Fruit fly (Drosophila melanogaster) whole organism, embryonic: ENCODE results near the gene Tg.

ENCODE experiments used
- Ada2b ChIP-seq: fragments of 200-800 bp; sonication (Bioruptor generic); IDR thresholded peaks from 2 replicates; pipeline ENCODE4 v1.3.6; 2022; ENCODE audit warnings: missing biosample characterization, missing genetic modification characterization
- CG10462 ChIP-seq: fragments of 200-800 bp; sonication (Bioruptor generic); optimal IDR thresholded peaks from 2 replicates; lab custom pipeline; 2016; ENCODE audit warnings: missing biosample characterization, missing genetic modification characterization
- CG10543 ChIP-seq: fragments of 200-800 bp; sonication (Bioruptor generic); optimal IDR thresholded peaks from 3 replicates; lab custom pipeline; 2017; ENCODE audit warnings: missing biosample characterization, mild to moderate bottlenecking, missing genetic modification characterization, moderate library complexity
- CG12299 ChIP-seq: fragments of 200-800 bp; sonication (Bioruptor generic); optimal IDR thresholded peaks from 2 replicates; lab custom pipeline; 2018; ENCODE audit warnings: missing biosample characterization, mild to moderate bottlenecking, missing genetic modification characterization
- CG12942 ChIP-seq: fragments of 200-800 bp; sonication (Bioruptor generic); optimal IDR thresholded peaks from 3 replicates; lab custom pipeline; 2016; ENCODE audit warnings: missing biosample characterization, missing genetic modification characterization
- CG15011 ChIP-seq: fragments of 200-800 bp; sonication (Bioruptor generic); optimal IDR thresholded peaks from 3 replicates; lab custom pipeline; 2018; ENCODE audit warnings: missing biosample characterization, mild to moderate bottlenecking, missing genetic modification characterization
- CG1603 ChIP-seq: fragments of 200-800 bp; sonication (Bioruptor generic); optimal IDR thresholded peaks from 2 replicates; lab custom pipeline; 2019; ENCODE audit warnings: missing biosample characterization, mild to moderate bottlenecking, missing genetic modification characterization, moderate library complexity
- CG16779 ChIP-seq: fragments of 200-800 bp; sonication (Bioruptor generic); IDR thresholded peaks from 2 replicates; pipeline ENCODE4 v1.3.6; 2022; ENCODE audit warnings: missing biosample characterization, missing genetic modification characterization
- CG33213 ChIP-seq: fragments of 200-800 bp; sonication (Bioruptor generic); optimal IDR thresholded peaks from 3 replicates; lab custom pipeline; 2016; ENCODE audit warnings: missing biosample characterization, missing genetic modification characterization
- CG34224 ChIP-seq: fragments of 200-800 bp; sonication (Bioruptor generic); IDR thresholded peaks from 3 replicates; pipeline ENCODE4 v1.3.6; 2022; ENCODE audit warnings: missing biosample characterization, missing genetic modification characterization; ENCODE audit not compliant: partially characterized antibody
- CG3726 ChIP-seq: fragments of 200-800 bp; sonication (Bioruptor generic); IDR thresholded peaks from 3 replicates; pipeline ENCODE4, ENCODE4 v1.3.6; 2022; ENCODE audit warnings: missing biosample characterization, missing genetic modification characterization
- CG6791 ChIP-seq: fragments of 200-800 bp; sonication (Bioruptor generic); IDR thresholded peaks from 3 replicates; pipeline ENCODE4 v1.3.6; 2022; ENCODE audit warnings: missing biosample characterization, missing genetic modification characterization; ENCODE audit not compliant: partially characterized antibody
- CG7357 ChIP-seq: fragments of 200-800 bp; sonication (Bioruptor generic); IDR thresholded peaks from 3 replicates; pipeline ENCODE4 v1.3.6; 2022; ENCODE audit warnings: missing biosample characterization, missing genetic modification characterization
- CG9609 ChIP-seq: fragments of 200-800 bp; sonication (Bioruptor generic); optimal IDR thresholded peaks from 3 replicates; lab custom pipeline; 2016; ENCODE audit warnings: missing biosample characterization, missing genetic modification characterization
- D ChIP-seq, 2 experiments: fragments of 200-800 bp in 1 of 2; fragments of >200 bp in 1 of 2; sonication (Bioruptor generic) in 1 of 2; optimal IDR thresholded peaks; 2 replicates in 1 of 2; 3 replicates in 1 of 2; lab custom pipeline; 2017; ENCODE audit warnings: mild to moderate bottlenecking in 1 of 2, missing biosample characterization in 1 of 2, missing genetic modification characterization in 1 of 2, missing genetic modification reagents in 1 of 2
- D19A ChIP-seq: fragments of 200-800 bp; optimal IDR thresholded peaks from 3 replicates; lab custom pipeline; 2019; ENCODE audit warnings: missing biosample characterization, mild to moderate bottlenecking, missing genetic modification characterization, moderate library complexity
- Dbx ChIP-seq: fragments of 200-800 bp; sonication (Bioruptor generic); IDR thresholded peaks from 3 replicates; pipeline ENCODE4 v1.3.6; 2022; ENCODE audit warnings: missing biosample characterization, missing genetic modification characterization
- Deaf1 ChIP-seq: fragments of 200-800 bp; optimal IDR thresholded peaks from 3 replicates; lab custom pipeline; 2019; ENCODE audit warnings: missing biosample characterization, mild to moderate bottlenecking, missing genetic modification characterization, moderate library complexity
- Dip3 ChIP-seq: fragments of 200-800 bp; sonication (Bioruptor generic); optimal IDR thresholded peaks from 3 replicates; lab custom pipeline; 2016; ENCODE audit warnings: missing biosample characterization, missing genetic modification characterization
- Dll ChIP-seq: fragments of 200-800 bp; sonication (Bioruptor generic); IDR thresholded peaks from 4 replicates; pipeline ENCODE4 v1.3.6; 2022; ENCODE audit warnings: missing biosample characterization, missing genetic modification characterization; ENCODE audit not compliant: partially characterized antibody
- E2f1 ChIP-seq: fragments of 200-800 bp; sonication (Bioruptor generic); IDR thresholded peaks from 2 replicates; pipeline ENCODE4 v1.3.6; 2022; ENCODE audit warnings: missing biosample characterization, missing genetic modification characterization
- Ets65A ChIP-seq: fragments of 200-800 bp; sonication (Bioruptor generic); peaks from one replicate; lab custom pipeline; 2016; ENCODE audit warnings: missing biosample characterization, missing genetic modification characterization
- H2.0 ChIP-seq: fragments of 200-800 bp; sonication (Bioruptor generic); IDR thresholded peaks from 2 replicates; pipeline ENCODE4 v1.3.6; 2022; ENCODE audit warnings: missing biosample characterization, missing genetic modification characterization
- Jarid2 ChIP-seq: fragments of 200-800 bp; sonication (Bioruptor generic); optimal IDR thresholded peaks from 3 replicates; lab custom pipeline; 2017; ENCODE audit warnings: mild to moderate bottlenecking, missing biosample characterization, missing genetic modification reagents, missing genetic modification characterization
- Rfx ChIP-seq: fragments of 200-800 bp; sonication (Bioruptor generic); IDR thresholded peaks from 2 replicates; pipeline ENCODE4 v1.3.6; 2022; ENCODE audit warnings: missing biosample characterization, missing genetic modification characterization
- Six4 ChIP-seq: fragments of 200-800 bp; sonication (Bioruptor generic); optimal IDR thresholded peaks from 2 replicates; lab custom pipeline; 2016; ENCODE audit warnings: missing biosample characterization, missing genetic modification characterization
- Trl ChIP-seq, 3 experiments: fragments of >200 bp in 2 of 3; fragments of 200-800 bp in 1 of 3; sonication (Bioruptor generic) in 1 of 3; optimal IDR thresholded peaks; 2 replicates in 1 of 3; 3 replicates in 2 of 3; lab custom pipeline; 2016 to 2017; ENCODE audit warnings: missing biosample characterization in 1 of 3, missing genetic modification characterization in 1 of 3
- ci ChIP-seq: fragments of 200-800 bp; sonication (Bioruptor generic); IDR thresholded peaks from 3 replicates; pipeline ENCODE4 v1.3.6; 2022; ENCODE audit warnings: missing biosample characterization, missing genetic modification characterization
- disco-r ChIP-seq: fragments of 200-800 bp; sonication (Bioruptor generic); optimal IDR thresholded peaks from 2 replicates; lab custom pipeline; 2016; ENCODE audit warnings: missing biosample characterization, missing genetic modification characterization
- dm ChIP-seq: fragments of 200-800 bp; sonication (Bioruptor generic); optimal IDR thresholded peaks from 3 replicates; lab custom pipeline; 2016; ENCODE audit warnings: missing biosample characterization, missing genetic modification characterization
- exex ChIP-seq: fragments of 200-800 bp; sonication (Bioruptor generic); optimal IDR thresholded peaks from 4 replicates; lab custom pipeline; 2018; ENCODE audit warnings: missing biosample characterization, mild to moderate bottlenecking, missing genetic modification characterization, moderate library complexity
- eyg ChIP-seq: fragments of 200-800 bp; sonication (Bioruptor generic); optimal IDR thresholded peaks from 3 replicates; lab custom pipeline; 2016; ENCODE audit warnings: missing biosample characterization, missing genetic modification characterization
- gcm ChIP-seq: fragments of 200-800 bp; sonication (Bioruptor generic); optimal IDR thresholded peaks from 2 replicates; lab custom pipeline; 2019; ENCODE audit warnings: missing biosample characterization, mild to moderate bottlenecking, missing genetic modification characterization, moderate library complexity
- grau ChIP-seq: fragments of 200-800 bp; optimal IDR thresholded peaks from 3 replicates; lab custom pipeline; 2019; ENCODE audit warnings: missing biosample characterization, mild to moderate bottlenecking, missing genetic modification characterization, moderate library complexity
- gsb ChIP-seq: fragments of 200-800 bp; sonication (Bioruptor generic); IDR thresholded peaks from 2 replicates; pipeline ENCODE4 v1.3.6; 2022; ENCODE audit warnings: missing biosample characterization, missing genetic modification characterization
- hbn ChIP-seq: fragments of 200-800 bp; sonication (Bioruptor generic); IDR thresholded peaks from 2 replicates; pipeline ENCODE4 v1.3.6; 2022; ENCODE audit warnings: missing biosample characterization, missing genetic modification characterization; ENCODE audit not compliant: partially characterized antibody
- hth ChIP-seq: fragments of >200 bp; optimal IDR thresholded peaks from 2 replicates; lab custom pipeline; 2017; ENCODE audit warnings: inconsistent platforms
- knrl ChIP-seq: fragments of 200-800 bp; sonication (Bioruptor generic); IDR thresholded peaks from 3 replicates; pipeline ENCODE4 v1.3.6; 2022; ENCODE audit warnings: missing biosample characterization, missing genetic modification characterization; ENCODE audit not compliant: partially characterized antibody
- lab ChIP-seq: fragments of 200-800 bp; sonication (Bioruptor generic); optimal IDR thresholded peaks from 3 replicates; lab custom pipeline; 2017; ENCODE audit warnings: missing biosample characterization, missing genetic modification characterization, mild to moderate bottlenecking, moderate library complexity, missing genetic modification reagents
- lmd ChIP-seq: fragments of 200-800 bp; sonication (Bioruptor generic); IDR thresholded peaks from 2 replicates; pipeline ENCODE4 v1.3.6; 2022; ENCODE audit warnings: missing biosample characterization, missing genetic modification characterization
- nom ChIP-seq: fragments of 200-800 bp; sonication (Bioruptor generic); optimal IDR thresholded peaks from 2 replicates; lab custom pipeline; 2017; ENCODE audit warnings: missing biosample characterization, missing genetic modification characterization, mild to moderate bottlenecking, moderate library complexity, missing genetic modification reagents
- pros ChIP-seq: fragments of 200-800 bp; sonication (Bioruptor generic); optimal IDR thresholded peaks from 3 replicates; lab custom pipeline; 2019; ENCODE audit warnings: missing biosample characterization, mild to moderate bottlenecking, missing genetic modification characterization, moderate library complexity
- sd ChIP-seq: fragments of 200-800 bp; sonication (Bioruptor generic); optimal IDR thresholded peaks from 3 replicates; lab custom pipeline; 2018; ENCODE audit warnings: missing biosample characterization, mild to moderate bottlenecking, missing genetic modification characterization, moderate library complexity
- sens ChIP-seq: fragments of 200-800 bp; sonication (Bioruptor generic); peaks from one replicate; lab custom pipeline; 2016; ENCODE audit warnings: missing biosample characterization, missing genetic modification characterization
- sim ChIP-seq: fragments of 200-800 bp; sonication (Bioruptor generic); IDR thresholded peaks from 2 replicates; pipeline ENCODE4 v1.3.6; 2022; ENCODE audit warnings: missing biosample characterization, missing genetic modification characterization
- so ChIP-seq: fragments of 200-800 bp; sonication (Bioruptor generic); IDR thresholded peaks from 3 replicates; pipeline ENCODE4 v1.3.6; 2022; ENCODE audit warnings: missing biosample characterization, missing genetic modification characterization
- sob ChIP-seq: fragments of 200-800 bp; sonication (Bioruptor generic); IDR thresholded peaks from 2 replicates; pipeline ENCODE4 v1.3.6; 2022; ENCODE audit warnings: missing biosample characterization, missing genetic modification characterization
- trem ChIP-seq: fragments of 200-800 bp; optimal IDR thresholded peaks from 3 replicates; lab custom pipeline; 2019; ENCODE audit warnings: missing biosample characterization, mild to moderate bottlenecking, missing genetic modification characterization, moderate library complexity

The Tg gene

DNA sequence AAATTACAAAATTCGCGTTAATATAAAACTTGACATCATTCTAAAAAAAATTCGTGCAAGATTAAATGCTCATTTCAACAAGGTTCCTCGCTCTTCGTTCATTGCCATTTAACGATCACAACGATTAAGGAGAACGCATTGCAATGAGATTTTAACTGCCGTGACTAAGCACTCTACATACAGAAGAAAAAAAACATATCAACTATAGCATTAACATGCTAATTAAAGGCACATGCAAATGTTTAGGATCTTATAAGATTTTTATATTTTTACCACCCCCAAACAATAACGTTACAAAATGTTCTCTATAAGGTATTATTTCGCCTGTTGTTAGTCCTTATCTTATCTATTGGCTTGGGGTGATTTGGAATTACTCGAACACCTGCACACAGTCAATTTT is 20.5 kb upstream of the Tg start:
- peak; percentile 56 for TF ChIP-seq sens
- no peak for TF ChIP-seq Dll (GFP tag; lab: Robert Waterston, UW)

DNA sequence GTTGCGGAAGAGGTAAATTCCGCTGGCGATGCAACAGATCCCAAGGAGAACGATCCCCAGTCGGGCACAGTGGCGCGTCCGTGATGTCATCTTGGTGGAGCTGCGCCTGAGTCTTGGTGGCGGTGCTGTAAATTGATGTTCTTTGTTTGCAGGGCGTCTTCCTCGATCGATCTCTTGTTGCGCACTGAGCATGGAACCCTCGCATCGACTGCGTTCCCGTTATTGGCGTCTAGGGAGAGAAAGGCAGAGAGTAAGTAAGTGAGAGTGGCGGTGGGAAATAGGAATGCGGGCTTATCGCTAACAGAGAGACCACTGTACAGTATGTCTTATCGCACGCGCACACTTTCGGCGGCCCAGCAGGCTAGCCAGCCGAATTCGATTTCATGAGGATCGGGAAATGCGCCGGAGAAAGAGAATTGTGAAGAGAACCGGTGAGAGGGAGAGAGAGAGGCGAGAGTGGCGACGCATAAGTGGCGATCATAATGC is 19.8 kb upstream of the Tg start:
- TF ChIP-seq CG10543 (GFP tag; lab: Kevin White, UChicago) (peak; percentile 11), CG3726 (no peak), Jarid2 (peak; percentile 73), ci (GFP tag; lab: Robert Waterston, UW) (peak; percentile 40; the same call in 2 of the 3 replicates), knrl (GFP tag; lab: Robert Waterston, UW) (no peak), CG12299 (tag; lab: Kevin White, UChicago) (no peak), Ets65A (GFP tag; lab: Kevin White, UChicago) (peak; percentile 90), grau (tag; lab: Kevin White, UChicago) (peak; percentile 97), sim (GFP tag; lab: Robert Waterston, UW) (no peak), gcm (GFP tag; lab: Kevin White, UChicago) (peak; percentile 89), lmd (GFP tag; lab: Robert Waterston, UW) (no peak), Ada2b (no peak), disco-r (GFP tag; lab: Kevin White, UChicago) (no peak), CG34224 (GFP tag; lab: Robert Waterston, UW) (peak; percentile 32; the same call in 1 of the 3 replicates), sd (peak; percentile 96), so (0 out of 3 replicates have a peak, but pooled peaks have one; percentile 38), CG10462 (GFP tag; lab: Kevin White, UChicago) (peak; percentile 69), CG15011 (GFP tag; lab: Kevin White, UChicago) (no peak), hbn (GFP tag; lab: Robert Waterston, UW) (peak; percentile 25; the same call in 1 of the 2 replicates), sob (GFP tag; lab: Robert Waterston, UW) (0 out of 2 replicates have a peak, but pooled peaks have one; percentile 17), nom (GFP tag; lab: Kevin White, UChicago) (peak; percentile 22), H2.0 (GFP tag; lab: Robert Waterston, UW) (0 out of 2 replicates have a peak, but pooled peaks have one; percentile 15), E2f1 (GFP tag; lab: Robert Waterston, UW) (no peak), Rfx (GFP tag; lab: Robert Waterston, UW) (0 out of 2 replicates have a peak, but pooled peaks have one; percentile 30), exex (tag; lab: Kevin White, UChicago) (peak; percentile 36), Trl (optimal IDR thresholded peaks at IDR 0.05; lab: Kevin White, UChicago) (peak; percentile 85 to 87), Trl (GFP tag; optimal IDR thresholded peaks at IDR 0.05; lab: Kevin White, UChicago) (peak; percentile 0), pros (GFP tag; lab: Kevin White, UChicago) (peak; percentile 55), CG6791 (GFP tag; lab: Robert Waterston, UW) (peak; percentile 46; the same call in 2 of the 3 replicates), hth (lab: Kevin White, UChicago) (no peak), trem (tag; lab: Kevin White, UChicago) (peak; percentile 33), eyg (GFP tag; lab: Kevin White, UChicago) (no peak), gsb (GFP tag; lab: Robert Waterston, UW) (no peak), D (optimal IDR thresholded peaks at IDR 0.05; lab: Kevin White, UChicago) (peak; percentile 61), D (GFP tag; optimal IDR thresholded peaks at IDR 0.05; lab: Kevin White, UChicago) (no peak), Deaf1 (tag; lab: Kevin White, UChicago) (peak; percentile 82), CG16779 (GFP tag; lab: Robert Waterston, UW) (no peak), Dbx (peak; percentile 11; the same call in 1 of the 3 replicates), Six4 (no peak), Dip3 (GFP tag; lab: Kevin White, UChicago) (no peak), D19A (tag; lab: Kevin White, UChicago) (peak; percentile 48), dm (GFP tag; lab: Kevin White, UChicago) (peak; percentile 3), lab (GFP tag; lab: Kevin White, UChicago) (peak; percentile 22), CG9609 (no peak), CG1603 (no peak), CG33213 (GFP tag; lab: Kevin White, UChicago) (no peak), CG12942 (GFP tag; lab: Kevin White, UChicago) (no peak), CG7357 (GFP tag; lab: Robert Waterston, UW) (no peak)
